Worm (Caenorhabditis elegans) whole organism, early embryonic: Measurements from ENCODE around the gene T04F8.2.

Experiments
- aly-1 ChIP-seq: sonication (generic microtip); optimal IDR thresholded peaks from 2 replicates; lab custom pipeline; 2016; ENCODE audit warnings: missing genetic modification characterization, missing compliant biosample characterization
- ama-1 ChIP-seq: fragments of 150-350 bp; optimal IDR thresholded peaks from 2 replicates; lab custom pipeline; 2014

- TF ChIP-seq ama-1: no peak
- no peak for TF ChIP-seq aly-1 (tag; lab: Kevin White, UChicago)
Measured at ce11 chrX:11650751-11651150, 5.6 kb downstream of the T04F8.2 start, which contains the start of gene cutl-11.
